Fruit fly (Drosophila melanogaster) whole organism, adult: ENCODE results near the gene CG15625.

Source experiments
- CG11617 ChIP-seq: fragments of 200-800 bp; sonication (Bioruptor generic); optimal IDR thresholded peaks from 2 replicates; lab custom pipeline; 2017; ENCODE audit warnings: mild to moderate bottlenecking, missing biosample characterization, missing genetic modification reagents, missing genetic modification characterization
- CG33017 ChIP-seq: fragments of 200-800 bp; sonication (Bioruptor generic); optimal IDR thresholded peaks from 2 replicates; lab custom pipeline; 2018; ENCODE audit warnings: missing biosample characterization, mild to moderate bottlenecking, missing genetic modification characterization, moderate library complexity
- Mnt ChIP-seq: fragments of 200-800 bp; sonication (Bioruptor generic); optimal IDR thresholded peaks from 2 replicates; lab custom pipeline; 2016; ENCODE audit warnings: missing biosample characterization, mild to moderate bottlenecking, missing genetic modification characterization
- kay ChIP-seq: fragments of 200-800 bp; sonication (Bioruptor generic); peaks from one replicate; lab custom pipeline; 2016; ENCODE audit warnings: missing biosample characterization, missing genetic modification characterization, borderline replicate concordance
- pad ChIP-seq: fragments of 200-800 bp; sonication (Bioruptor generic); optimal IDR thresholded peaks from 3 replicates; lab custom pipeline; 2017; ENCODE audit warnings: missing biosample characterization, missing genetic modification characterization, mild to moderate bottlenecking, moderate library complexity, missing genetic modification reagents

DNA sequence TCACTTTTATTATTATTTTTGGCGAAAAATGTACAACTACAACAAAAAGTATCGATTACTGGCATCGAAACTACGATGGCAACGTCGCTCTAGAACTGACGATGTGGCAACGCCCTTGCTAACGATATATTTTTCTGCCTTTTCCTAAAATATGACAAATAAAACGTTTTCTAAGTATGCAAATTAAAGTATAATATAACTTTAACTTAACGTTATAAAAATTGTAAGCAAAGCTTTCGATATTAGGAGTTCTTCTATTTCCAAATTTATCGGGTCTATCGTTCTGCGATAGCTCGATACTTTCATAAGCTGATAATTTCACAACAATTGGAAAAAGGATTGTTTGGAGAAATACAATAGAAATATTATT lies 6.8 kb upstream of the CG15625 start, which contains the start of the genes Cf2 and CG3008:
- no peak for TF ChIP-seq kay (GFP tag; lab: Kevin White, UChicago)
- TF ChIP-seq CG33017 (tag; lab: Kevin White, UChicago) = no peak
- TF ChIP-seq pad (GFP tag; lab: Kevin White, UChicago) = no peak
- TF ChIP-seq Mnt = peak; percentile 7
- no peak for TF ChIP-seq CG11617 (GFP tag; lab: Kevin White, UChicago)
